Worm (Caenorhabditis elegans): ENCODE measurements around the gene set-24.

DNA sequence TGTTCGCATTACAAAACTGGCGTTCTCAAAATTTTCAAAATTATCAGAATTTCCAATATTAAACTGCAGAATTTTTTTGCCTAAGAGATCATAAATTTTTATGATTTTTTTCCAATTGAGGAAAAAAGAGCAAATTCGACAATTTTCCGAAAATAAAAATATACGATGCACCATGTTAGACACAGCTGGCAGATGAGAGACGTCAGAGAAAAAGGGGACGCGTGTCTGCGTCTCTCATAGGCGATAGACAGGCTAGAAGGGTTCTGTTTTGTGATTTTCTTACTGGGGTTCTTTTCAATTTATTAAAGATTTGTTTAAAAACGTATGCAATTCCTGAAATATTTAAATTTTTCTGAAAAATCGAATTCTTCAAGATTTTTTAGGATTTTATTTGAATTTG is 32.2 kb upstream of the set-24 start:
- TF ChIP-seq ref-1 (GFP tag; conservative IDR thresholded peaks at IDR 0.05), result no peak
- TF ChIP-seq ztf-29 (GFP tag; IDR thresholded peaks at IDR 0.05), result no peak
- no peak for TF ChIP-seq cog-1 (tag; optimal IDR thresholded peaks at IDR 0.05)
- TF ChIP-seq ztf-23 (GFP tag; IDR thresholded peaks at IDR 0.05), result no peak
- TF ChIP-seq flt-1 (GFP tag; IDR thresholded peaks at IDR 0.05), result no peak
- TF ChIP-seq med-1 (GFP tag; optimal IDR thresholded peaks at IDR 0.05; ENCODE audit: insufficient read depth), result no peak
- TF ChIP-seq T22C8.4 (GFP tag; IDR thresholded peaks at IDR 0.05), result no peak

Measured in whole organism, midembryonic.